Fruit fly (Drosophila melanogaster) Kc167 (cell line): ENCODE measurements around the gene cysu.

ENCODE experiments used
- Myc ChIP-seq: fragments of >200 bp; optimal IDR thresholded peaks from 2 replicates; lab custom pipeline; 2017; ENCODE audit warnings: missing external identifiers
- Sin3A ChIP-seq: fragments of >200 bp; optimal IDR thresholded peaks from 2 replicates; lab custom pipeline; 2018; ENCODE audit warnings: missing external identifiers
- h ChIP-seq: fragments of >200 bp; optimal IDR thresholded peaks from 3 replicates; lab custom pipeline; 2018; ENCODE audit warnings: missing external identifiers
- insv ChIP-seq: fragments of >200 bp; optimal IDR thresholded peaks from 3 replicates; lab custom pipeline; 2018; ENCODE audit warnings: missing external identifiers
- psq ChIP-seq: fragments of >200 bp; optimal IDR thresholded peaks from 2 replicates; lab custom pipeline; 2017; ENCODE audit warnings: missing external identifiers
- ttk ChIP-seq: sonication (Bioruptor generic); optimal IDR thresholded peaks from 2 replicates; lab custom pipeline; 2017; ENCODE audit warnings: missing external identifiers

cysu gene

DNA sequence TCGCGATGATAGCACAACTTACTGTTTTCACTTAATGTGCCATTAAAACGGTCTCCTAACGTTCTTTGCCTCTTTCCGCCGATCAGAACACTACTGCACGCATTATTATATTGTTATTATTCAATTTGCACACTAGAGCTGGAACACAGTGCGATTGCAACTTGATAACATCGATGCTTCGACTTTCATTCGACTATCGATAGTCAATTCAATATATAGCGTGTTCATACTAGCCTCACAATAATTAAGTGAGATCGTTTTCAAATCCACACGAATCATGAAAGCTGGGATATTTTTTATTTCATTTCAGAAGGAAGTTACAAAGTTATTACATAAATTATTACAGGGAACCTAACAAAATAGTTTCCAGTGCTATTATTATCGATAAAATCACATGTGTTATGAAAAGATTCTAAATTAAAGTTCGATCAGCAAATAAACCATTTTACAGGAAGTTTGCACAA, 24.2 kb upstream of the cysu start:
- TF ChIP-seq ttk (lab: Kevin White, UChicago): no peak

- TF ChIP-seq insv (lab: Kevin White, UChicago) (no peak), ttk (lab: Kevin White, UChicago) (no peak), h (no peak), Myc (lab: Kevin White, UChicago) (no peak), psq (lab: Kevin White, UChicago) (no peak), Sin3A (lab: Kevin White, UChicago) (no peak)
Measured at dm6 chr3R:17402434-17402833, 23.1 kb upstream of the cysu start, which contains the start of gene Sur-8. Gene Sur-8, minus strand, starts transcription at chr3R:17402515.

- TF ChIP-seq h (no peak), insv (lab: Kevin White, UChicago) (no peak), Sin3A (lab: Kevin White, UChicago) (no peak), Myc (lab: Kevin White, UChicago) (no peak), psq (lab: Kevin White, UChicago) (no peak), ttk (lab: Kevin White, UChicago) (no peak)
Measured at dm6 chr3R:17403188-17403587, 22.4 kb upstream of the cysu start, which contains the start of gene CG34279. Gene CG34279, minus strand, starts transcription at chr3R:17403288.

DNA sequence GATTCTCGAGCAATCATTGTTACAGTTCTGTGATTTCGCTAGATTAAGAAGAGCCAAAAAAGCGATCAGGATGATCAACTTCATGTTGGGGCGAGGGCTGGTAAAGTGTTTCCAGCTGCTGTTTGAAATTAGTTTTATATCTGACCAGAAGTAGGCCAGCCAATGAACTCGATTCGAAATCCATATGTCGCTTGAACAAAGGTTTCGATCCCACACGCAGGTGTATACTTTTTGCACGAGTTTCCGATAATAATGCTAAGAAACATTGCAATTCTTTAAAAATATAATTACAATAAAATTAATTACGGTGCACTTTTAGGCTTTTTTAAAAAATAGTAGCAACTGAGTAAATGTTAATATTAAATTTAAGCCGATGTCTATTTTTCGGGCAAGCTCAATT, 21.9 kb upstream of the cysu start, which contains the start of gene CG34280:
CG34280 (minus strand) TSS at position 101 of the 400 bp plus-strand sequence.
- TF ChIP-seq Sin3A (lab: Kevin White, UChicago) (no peak), insv (lab: Kevin White, UChicago) (no peak), psq (lab: Kevin White, UChicago) (no peak), h (no peak), ttk (lab: Kevin White, UChicago) (no peak), Myc (lab: Kevin White, UChicago) (no peak)

DNA sequence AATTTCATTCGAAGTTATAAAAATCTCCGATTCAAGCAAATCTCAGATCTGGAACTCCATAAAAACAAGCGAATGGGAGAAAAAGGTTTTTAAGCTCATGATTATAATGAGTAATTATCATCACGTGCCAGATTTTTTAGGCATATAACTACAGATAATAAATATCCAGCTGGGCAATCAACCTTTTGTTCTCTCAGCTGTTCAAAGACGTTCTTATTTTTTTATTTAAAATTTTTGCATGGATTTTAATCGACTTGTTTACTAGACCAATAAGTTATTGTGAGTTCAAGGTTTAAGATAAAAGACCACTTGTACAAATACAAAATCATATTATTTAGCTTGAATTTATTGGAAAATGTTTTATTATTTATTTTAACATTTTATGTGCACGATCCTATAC, 21.4 kb upstream of the cysu start:
- no peak for TF ChIP-seq h
- TF ChIP-seq ttk (lab: Kevin White, UChicago): no peak
- no peak for TF ChIP-seq Sin3A (lab: Kevin White, UChicago)

DNA sequence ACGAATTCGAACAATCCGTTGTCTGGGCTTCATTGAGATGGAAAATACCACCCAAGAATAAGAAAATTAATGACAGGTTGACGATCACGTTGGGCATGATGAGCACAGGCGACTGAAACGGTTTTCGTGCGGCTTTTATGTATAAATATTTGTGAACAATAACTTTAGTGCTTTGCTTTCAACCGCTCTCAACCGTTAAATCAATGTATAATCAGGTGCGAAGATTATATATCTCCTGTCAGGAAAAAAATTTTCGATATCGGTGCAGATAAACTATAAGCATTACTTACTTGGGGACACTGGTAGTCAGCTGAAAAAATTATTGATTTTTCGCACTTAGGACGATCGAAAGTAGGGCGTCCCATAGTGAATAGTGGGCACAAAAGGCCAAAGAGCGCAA, 20.6 kb upstream of the cysu start, which contains the start of gene CG42823:
CG42823 (minus strand) TSS at position 101 of the 400 bp plus-strand sequence.
- no peak for TF ChIP-seq h
- no peak for TF ChIP-seq Sin3A (lab: Kevin White, UChicago)
- no peak for TF ChIP-seq ttk (lab: Kevin White, UChicago)
- no peak for TF ChIP-seq insv (lab: Kevin White, UChicago)
- TF ChIP-seq psq (lab: Kevin White, UChicago): no peak
- no peak for TF ChIP-seq Myc (lab: Kevin White, UChicago)

DNA sequence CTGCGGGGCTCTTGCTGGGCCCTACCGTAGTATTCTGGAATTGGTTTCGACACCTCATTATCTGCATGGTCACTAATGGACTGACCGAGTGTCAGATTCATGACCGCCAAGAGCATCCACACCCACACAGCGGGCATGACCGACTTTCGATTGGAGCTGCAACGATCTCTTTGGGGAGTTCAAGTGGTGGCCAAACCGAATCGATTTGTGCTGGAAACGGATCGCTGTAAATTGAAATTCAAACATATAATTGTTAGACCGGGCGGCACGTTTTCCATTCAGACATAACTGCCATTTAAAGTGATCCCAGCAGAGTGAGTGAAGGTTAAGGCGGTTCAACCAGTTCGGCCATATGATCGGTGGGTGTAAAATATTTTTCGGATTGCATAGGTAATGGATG, 19.2 kb upstream of the cysu start, which contains the start of the genes CG42824 and CG42798:
CG42824 (minus strand) TSS at position 101 of the 400 bp plus-strand sequence.
CG42798 (plus strand) TSS at position 268 of the 400 bp plus-strand sequence.
- no peak for TF ChIP-seq h
- TF ChIP-seq Myc (lab: Kevin White, UChicago): no peak
- TF ChIP-seq Sin3A (lab: Kevin White, UChicago): no peak
- TF ChIP-seq insv (lab: Kevin White, UChicago): no peak
- TF ChIP-seq psq (lab: Kevin White, UChicago): no peak
- TF ChIP-seq ttk (lab: Kevin White, UChicago): no peak

dm6 chr3R:17407576-17407975, 18.0 kb upstream of the cysu start, which contains the start of gene CG17283:
Gene CG17283, plus strand, starts transcription at chr3R:17407876.
- TF ChIP-seq psq (lab: Kevin White, UChicago) (no peak), insv (lab: Kevin White, UChicago) (no peak), Myc (lab: Kevin White, UChicago) (no peak), Sin3A (lab: Kevin White, UChicago) (no peak), h (no peak), ttk (lab: Kevin White, UChicago) (no peak)

DNA sequence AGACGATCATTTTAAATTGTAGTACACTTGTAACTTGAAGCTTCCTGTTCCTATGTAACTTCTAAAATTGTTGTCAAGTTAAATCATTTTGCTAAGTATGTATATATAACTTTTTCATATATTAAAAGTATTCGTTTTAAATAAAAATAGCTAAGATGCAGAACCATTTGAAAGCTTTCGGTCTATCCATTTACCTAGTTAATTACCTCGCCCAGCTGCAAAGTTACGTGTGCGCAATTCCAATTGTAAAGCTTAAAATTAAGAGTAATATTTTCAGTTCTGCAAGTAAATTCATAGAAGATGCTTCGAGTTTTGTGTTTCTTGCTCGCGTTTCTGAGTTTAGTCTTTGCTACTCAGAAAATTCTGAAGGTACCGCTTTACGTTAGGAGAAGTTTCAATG, 16.2 kb upstream of the cysu start, which contains the start of gene CG5860:
CG5860 (plus strand) TSS at position 301 of the 400 bp plus-strand sequence.
- TF ChIP-seq Sin3A (lab: Kevin White, UChicago): no peak
- TF ChIP-seq insv (lab: Kevin White, UChicago): no peak
- no peak for TF ChIP-seq psq (lab: Kevin White, UChicago)
- no peak for TF ChIP-seq h
- no peak for TF ChIP-seq ttk (lab: Kevin White, UChicago)
- TF ChIP-seq Myc (lab: Kevin White, UChicago): no peak

DNA sequence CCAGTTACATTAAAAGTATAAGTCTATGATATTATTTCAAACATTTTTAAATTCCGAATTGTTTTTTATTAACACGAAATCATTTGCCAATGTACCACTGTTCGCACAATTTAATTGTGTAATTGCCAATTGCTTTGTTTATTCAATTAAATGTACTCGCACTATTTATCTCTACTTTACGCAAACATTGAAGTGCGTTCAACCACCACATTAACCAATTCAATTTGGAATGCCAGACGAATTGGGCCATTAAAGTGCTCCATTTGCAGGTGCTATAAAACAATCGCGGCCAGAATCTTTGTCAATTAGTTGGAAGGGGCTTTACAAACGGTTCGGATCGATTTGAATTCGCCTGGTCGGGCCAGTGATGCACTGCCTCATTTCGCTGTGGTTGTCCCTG, 14.8 kb upstream of the cysu start, which contains the start of gene CG5863:
CG5863 (plus strand) TSS at position 301 of the 400 bp plus-strand sequence.
- no peak for TF ChIP-seq Sin3A (lab: Kevin White, UChicago)
- TF ChIP-seq Myc (lab: Kevin White, UChicago): no peak
- TF ChIP-seq insv (lab: Kevin White, UChicago): no peak
- no peak for TF ChIP-seq psq (lab: Kevin White, UChicago)
- no peak for TF ChIP-seq ttk (lab: Kevin White, UChicago)
- TF ChIP-seq h: no peak

- no peak for TF ChIP-seq ttk (lab: Kevin White, UChicago)
- no peak for TF ChIP-seq insv (lab: Kevin White, UChicago)
- no peak for TF ChIP-seq psq (lab: Kevin White, UChicago)
- no peak for TF ChIP-seq Sin3A (lab: Kevin White, UChicago)
- TF ChIP-seq h: no peak
Measured at dm6 chr3R:17412458-17413127, 13.0 kb upstream of the cysu start, which contains the start of gene CG42821. Gene CG42821, plus strand, starts transcription at chr3R:17413077.

DNA sequence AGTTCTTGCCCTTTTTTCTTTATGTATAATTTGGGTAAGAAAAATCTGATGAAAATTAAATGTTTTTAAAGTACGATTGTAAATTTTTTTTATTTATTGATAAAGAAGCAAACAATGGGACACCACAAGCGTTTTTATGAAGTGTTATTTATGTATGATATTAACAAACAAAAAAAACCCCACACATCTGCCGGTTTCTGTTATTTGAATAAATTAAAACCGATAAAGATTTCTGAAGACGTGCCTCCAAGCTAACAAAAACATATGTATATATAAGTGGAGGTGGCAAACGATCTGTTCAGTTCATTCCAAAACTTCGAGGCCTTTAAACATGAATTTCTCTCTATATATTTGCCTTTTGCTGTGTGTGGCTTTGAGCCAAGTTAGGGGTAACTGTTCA, 12.0 kb upstream of the cysu start, which contains the start of gene CG42822:
CG42822 (plus strand) TSS at position 301 of the 400 bp plus-strand sequence.
- TF ChIP-seq Myc (lab: Kevin White, UChicago) (no peak), h (no peak), insv (lab: Kevin White, UChicago) (no peak), Sin3A (lab: Kevin White, UChicago) (no peak), psq (lab: Kevin White, UChicago) (no peak), ttk (lab: Kevin White, UChicago) (no peak)
